Worm (Caenorhabditis elegans): ENCODE data around the gene K10B2.4.

K10B2.4 gene

DNA sequence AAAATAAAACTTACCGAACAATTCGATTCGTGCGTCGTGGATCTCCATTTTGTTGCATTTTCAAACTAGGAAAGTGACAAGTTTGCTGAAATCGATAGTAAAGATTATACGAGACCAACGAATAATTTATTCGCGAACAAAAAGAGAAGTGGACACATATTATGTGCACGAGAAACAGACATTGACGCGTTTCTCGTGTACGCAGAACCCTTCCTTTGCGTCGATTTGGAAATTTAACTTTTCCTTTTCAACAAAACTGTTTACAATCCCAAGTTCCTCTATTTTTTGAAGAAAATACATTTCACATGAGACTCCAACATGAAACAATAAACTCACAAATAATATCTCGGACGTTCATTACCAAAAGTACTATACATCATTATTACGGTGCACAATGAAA, at the start of gene K10B2.4:
TSS of gene K10B2.4 (minus strand) at position 138 of the 400 bp plus-strand sequence.
- TF ChIP-seq sptf-2 (GFP tag; optimal IDR thresholded peaks at IDR 0.05) (no peak), snpc-1.3 (tag; optimal IDR thresholded peaks at IDR 0.05; ENCODE audit: insufficient read depth) (no peak), lin-26 (GFP tag; IDR thresholded peaks at IDR 0.05) (no peak), gei-17 (GFP tag; optimal IDR thresholded peaks at IDR 0.05) (no peak), athp-1 (tag; optimal IDR thresholded peaks at IDR 0.05) (no peak), ceh-91 (GFP tag; IDR thresholded peaks at IDR 0.05) (no peak), egl-18 (GFP tag; IDR thresholded peaks at IDR 0.05) (no peak), snpc-4 (GFP tag; optimal IDR thresholded peaks at IDR 0.05) (peak; percentile 0), snpc-4 (tag; optimal IDR thresholded peaks at IDR 0.05) (peak; percentile 22 to 42 (median 36)), Y95B8A.8 (GFP tag; IDR thresholded peaks at IDR 0.05) (no peak), B0261.1 (tag; optimal IDR thresholded peaks at IDR 0.05) (no peak), chd-7 (tag; optimal IDR thresholded peaks at IDR 0.05) (no peak), somi-1 (GFP tag; optimal IDR thresholded peaks at IDR 0.05) (no peak), mcd-1 (GFP tag; IDR thresholded peaks at IDR 0.05) (peak; percentile 59; the same call in 1 of the 2 replicates), snpc-1.1 (tag; optimal IDR thresholded peaks at IDR 0.05; ENCODE audit: insufficient read depth) (no peak), bed-2 (GFP tag; IDR thresholded peaks at IDR 0.05) (no peak), nhr-90 (tag; optimal IDR thresholded peaks at IDR 0.05) (no peak), C06A6.2 (GFP tag; conservative IDR thresholded peaks at IDR 0.05) (no peak), lsy-27 (tag; optimal IDR thresholded peaks at IDR 0.05; ENCODE audit: borderline replicate concordance, insufficient read depth) (no peak), ztf-26 (tag; optimal IDR thresholded peaks at IDR 0.05) (no peak), ztf-25 (GFP tag; IDR thresholded peaks at IDR 0.05) (no peak), Y67H2A.10 (GFP tag; conservative IDR thresholded peaks at IDR 0.05) (0 out of 2 replicates have a peak, but pooled peaks have one; percentile 21), lir-1 (GFP tag; conservative IDR thresholded peaks at IDR 0.05) (no peak), B0019.2 (GFP tag; conservative IDR thresholded peaks at IDR 0.05) (no peak), F57A8.1 (GFP tag; optimal IDR thresholded peaks at IDR 0.05) (no peak), mes-4 (tag; optimal IDR thresholded peaks at IDR 0.05) (no peak), ceh-27 (GFP tag; optimal IDR thresholded peaks at IDR 0.05) (peak; percentile 32), F33H1.4 (GFP tag; IDR thresholded peaks at IDR 0.05) (no peak), dpl-1 (GFP tag; optimal IDR thresholded peaks at IDR 0.05) (peak; percentile 46), K11D2.4 (GFP tag; IDR thresholded peaks at IDR 0.05) (no peak), madf-10 (tag; optimal IDR thresholded peaks at IDR 0.05) (no peak), hmg-1.2 (GFP tag; IDR thresholded peaks at IDR 0.05) (0 out of 2 replicates have a peak, but pooled peaks have one; percentile 27), hrde-1 (tag; optimal IDR thresholded peaks at IDR 0.05; ENCODE audit: borderline replicate concordance) (peak; percentile 53), zim-3 (tag; optimal IDR thresholded peaks at IDR 0.05) (no peak), unc-62 (GFP tag; optimal IDR thresholded peaks at IDR 0.05) (no peak), F57C9.4 (tag; optimal IDR thresholded peaks at IDR 0.05) (no peak), dpff-1 (tag; optimal IDR thresholded peaks at IDR 0.05) (no peak), tlf-1 (GFP tag; optimal IDR thresholded peaks at IDR 0.05) (peak; percentile 43), egrh-3 (GFP tag; IDR thresholded peaks at IDR 0.05) (no peak), cebp-2 (GFP tag; IDR thresholded peaks at IDR 0.05) (no peak), dox-1 (GFP tag; IDR thresholded peaks at IDR 0.05) (peak; percentile 64), tbp1 (GFP tag; optimal IDR thresholded peaks at IDR 0.05) (peak; percentile 11), ceh-58 (GFP tag; IDR thresholded peaks at IDR 0.05) (no peak), Y79H2A.3 (GFP tag; conservative IDR thresholded peaks at IDR 0.05) (no peak), rcor-1 (GFP tag; IDR thresholded peaks at IDR 0.05) (peak; percentile 43; the same call in 1 of the 2 replicates), nfya-1 (tag; optimal IDR thresholded peaks at IDR 0.05; ENCODE audit: borderline replicate concordance, insufficient read depth) (no peak), attf-5 (GFP tag; optimal IDR thresholded peaks at IDR 0.05) (peak; percentile 72), nhr-80 (tag; optimal IDR thresholded peaks at IDR 0.05) (peak; percentile 61), ztf-3 (GFP tag; optimal IDR thresholded peaks at IDR 0.05) (no peak)
